Fruit fly (Drosophila melanogaster) whole organism, embryonic: ENCODE measurements around the gene CG11307.
A peak's percentile ranks its signal among the peaks of the same experiment; 100 is the strongest.

ENCODE experiments used
- Bteb2 ChIP-seq: fragments of 200-800 bp; sonication (Bioruptor generic); optimal IDR thresholded peaks from 2 replicates; lab custom pipeline; 2016; ENCODE audit warnings: missing biosample characterization, missing genetic modification characterization
- CG11560 ChIP-seq: fragments of 200-800 bp; sonication (Bioruptor generic); IDR thresholded peaks from 3 replicates; pipeline ENCODE4 v1.3.6; 2022; ENCODE audit warnings: missing biosample characterization, missing genetic modification characterization
- CG13123 ChIP-seq: fragments of 200-800 bp; sonication (Bioruptor generic); optimal IDR thresholded peaks from 2 replicates; lab custom pipeline; 2016; ENCODE audit warnings: missing biosample characterization, missing genetic modification characterization
- CG13287 ChIP-seq: fragments of 200-800 bp; sonication (Bioruptor generic); IDR thresholded peaks from 2 replicates; pipeline ENCODE4 v1.3.6; 2022; ENCODE audit warnings: missing biosample characterization, missing genetic modification characterization; ENCODE audit not compliant: partially characterized antibody
- CG13624 ChIP-seq: fragments of 200-800 bp; sonication (Bioruptor generic); optimal IDR thresholded peaks from 2 replicates; lab custom pipeline; 2016; ENCODE audit warnings: missing biosample characterization, missing genetic modification characterization
- CG14965 ChIP-seq: fragments of 200-800 bp; sonication (Bioruptor generic); optimal IDR thresholded peaks from 2 replicates; lab custom pipeline; 2016; ENCODE audit warnings: missing biosample characterization, missing genetic modification characterization, borderline replicate concordance
- CG15269 ChIP-seq: fragments of 200-800 bp; sonication (Bioruptor generic); optimal IDR thresholded peaks from 2 replicates; lab custom pipeline; 2018; ENCODE audit warnings: missing biosample characterization, mild to moderate bottlenecking, missing genetic modification characterization, moderate library complexity
- CG1603 ChIP-seq: fragments of 200-800 bp; sonication (Bioruptor generic); optimal IDR thresholded peaks from 2 replicates; lab custom pipeline; 2019; ENCODE audit warnings: missing biosample characterization, mild to moderate bottlenecking, missing genetic modification characterization, moderate library complexity
- CG1647 ChIP-seq: fragments of 200-800 bp; sonication (Bioruptor generic); optimal IDR thresholded peaks from 3 replicates; lab custom pipeline; 2016; ENCODE audit warnings: missing biosample characterization, missing genetic modification characterization
- CG16813 ChIP-seq: fragments of 200-800 bp; sonication (Bioruptor generic); IDR thresholded peaks from 3 replicates; pipeline ENCODE4 v1.3.6; 2022; ENCODE audit warnings: missing biosample characterization, missing genetic modification characterization; ENCODE audit not compliant: partially characterized antibody
- CG17328 ChIP-seq: fragments of 200-800 bp; sonication (Bioruptor generic); IDR thresholded peaks from 2 replicates; pipeline ENCODE4 v1.3.6; 2022; ENCODE audit warnings: missing biosample characterization, missing genetic modification characterization
- CG1792 ChIP-seq: fragments of 200-800 bp; sonication (Bioruptor generic); optimal IDR thresholded peaks from 2 replicates; lab custom pipeline; 2016; ENCODE audit warnings: missing biosample characterization, missing genetic modification characterization
- CG18764 ChIP-seq: fragments of 200-800 bp; sonication (Bioruptor generic); optimal IDR thresholded peaks from 3 replicates; lab custom pipeline; 2016; ENCODE audit warnings: missing biosample characterization, missing genetic modification characterization
- CG3163 ChIP-seq: fragments of 200-800 bp; sonication (Bioruptor generic); optimal IDR thresholded peaks from 3 replicates; lab custom pipeline; 2016; ENCODE audit warnings: missing biosample characterization, missing genetic modification characterization
- CG33213 ChIP-seq: fragments of 200-800 bp; sonication (Bioruptor generic); optimal IDR thresholded peaks from 3 replicates; lab custom pipeline; 2016; ENCODE audit warnings: missing biosample characterization, missing genetic modification characterization
- CG3726 ChIP-seq: fragments of 200-800 bp; sonication (Bioruptor generic); IDR thresholded peaks from 3 replicates; pipeline ENCODE4, ENCODE4 v1.3.6; 2022; ENCODE audit warnings: missing biosample characterization, missing genetic modification characterization
- CG3838 ChIP-seq: fragments of 200-800 bp; sonication (Bioruptor generic); optimal IDR thresholded peaks from 3 replicates; lab custom pipeline; 2016; ENCODE audit warnings: missing biosample characterization, missing genetic modification characterization
- CG4404 ChIP-seq: fragments of 200-800 bp; sonication (Bioruptor generic); IDR thresholded peaks from 2 replicates; pipeline ENCODE4 v1.3.6; 2022; ENCODE audit warnings: missing biosample characterization, missing genetic modification characterization
- CG8388 ChIP-seq: fragments of 200-800 bp; sonication (Bioruptor generic); optimal IDR thresholded peaks from 2 replicates; lab custom pipeline; 2019; ENCODE audit warnings: missing biosample characterization, mild to moderate bottlenecking, missing genetic modification characterization, moderate library complexity
- CG8478 ChIP-seq: fragments of >200 bp; optimal IDR thresholded peaks from 2 replicates; lab custom pipeline; 2018
- CG9817 ChIP-seq: fragments of 200-800 bp; sonication (Bioruptor generic); optimal IDR thresholded peaks from 2 replicates; lab custom pipeline; 2018; ENCODE audit warnings: missing biosample characterization, mild to moderate bottlenecking, missing genetic modification characterization, moderate library complexity
- CG9876 ChIP-seq: fragments of 200-800 bp; sonication (Bioruptor generic); optimal IDR thresholded peaks from 2 replicates; lab custom pipeline; 2016; ENCODE audit warnings: missing biosample characterization, missing genetic modification characterization
- D ChIP-seq, 2 experiments: fragments of 200-800 bp in 1 of 2; fragments of >200 bp in 1 of 2; sonication (Bioruptor generic) in 1 of 2; optimal IDR thresholded peaks; 2 replicates in 1 of 2; 3 replicates in 1 of 2; lab custom pipeline; 2017; ENCODE audit warnings: mild to moderate bottlenecking in 1 of 2, missing biosample characterization in 1 of 2, missing genetic modification characterization in 1 of 2, missing genetic modification reagents in 1 of 2
- Dbx ChIP-seq: fragments of 200-800 bp; sonication (Bioruptor generic); IDR thresholded peaks from 3 replicates; pipeline ENCODE4 v1.3.6; 2022; ENCODE audit warnings: missing biosample characterization, missing genetic modification characterization
- Hand ChIP-seq: fragments of 200-800 bp; sonication (Bioruptor generic); optimal IDR thresholded peaks from 2 replicates; lab custom pipeline; 2017; ENCODE audit warnings: mild to moderate bottlenecking, missing biosample characterization, missing genetic modification reagents, missing genetic modification characterization
- Hmr ChIP-seq: fragments of 200-800 bp; sonication (Bioruptor generic); optimal IDR thresholded peaks from 3 replicates; lab custom pipeline; 2017; ENCODE audit warnings: mild to moderate bottlenecking, missing biosample characterization, missing genetic modification reagents, missing genetic modification characterization
- Hr39 ChIP-seq: fragments of >200 bp; optimal IDR thresholded peaks from 2 replicates; lab custom pipeline; 2017
- abd-A ChIP-seq: fragments of 200-800 bp; sonication (Bioruptor generic); optimal IDR thresholded peaks from 3 replicates; lab custom pipeline; 2019; ENCODE audit warnings: missing biosample characterization, mild to moderate bottlenecking, missing genetic modification characterization, moderate library complexity
- al ChIP-seq: fragments of 200-800 bp; sonication (Bioruptor generic); IDR thresholded peaks from 2 replicates; pipeline ENCODE4 v1.3.6; 2022; ENCODE audit warnings: missing biosample characterization, missing genetic modification characterization
- crp ChIP-seq, 2 experiments: fragments of 200-800 bp; sonication (Bioruptor generic); optimal IDR thresholded peaks; 2 replicates in 1 of 2; 3 replicates in 1 of 2; lab custom pipeline; 2017; ENCODE audit warnings: missing biosample characterization in 2 of 2, missing genetic modification characterization in 2 of 2, mild to moderate bottlenecking in 1 of 2, moderate library complexity in 1 of 2
- dati ChIP-seq: fragments of 200-800 bp; sonication (Bioruptor generic); IDR thresholded peaks from 2 replicates; pipeline ENCODE4 v1.3.6; 2022; ENCODE audit warnings: missing biosample characterization, missing genetic modification characterization
- dmrt11E ChIP-seq: fragments of 200-800 bp; sonication (Bioruptor generic); optimal IDR thresholded peaks from 3 replicates; lab custom pipeline; 2018; ENCODE audit warnings: missing biosample characterization, mild to moderate bottlenecking, missing genetic modification characterization, moderate library complexity
- ewg ChIP-seq: fragments of 200-800 bp; sonication (Bioruptor generic); optimal IDR thresholded peaks from 3 replicates; lab custom pipeline; 2017; ENCODE audit warnings: mild to moderate bottlenecking, missing biosample characterization, missing genetic modification reagents, missing genetic modification characterization
- fd102C ChIP-seq: fragments of 200-800 bp; sonication (Bioruptor generic); optimal IDR thresholded peaks from 2 replicates; lab custom pipeline; 2018; ENCODE audit warnings: missing biosample characterization, mild to moderate bottlenecking, missing genetic modification characterization, moderate library complexity
- fru ChIP-seq: fragments of >200 bp; optimal IDR thresholded peaks from 2 replicates; lab custom pipeline; 2017
- ind ChIP-seq: fragments of 200-800 bp; sonication (Bioruptor generic); optimal IDR thresholded peaks from 3 replicates; lab custom pipeline; 2016; ENCODE audit warnings: missing biosample characterization, missing genetic modification characterization
- inv ChIP-seq: fragments of 200-800 bp; sonication (Bioruptor generic); IDR thresholded peaks from 2 replicates; pipeline ENCODE4 v1.3.6; 2022; ENCODE audit warnings: missing biosample characterization, missing genetic modification characterization; ENCODE audit not compliant: partially characterized antibody
- nmo ChIP-seq: fragments of 200-800 bp; sonication (Bioruptor generic); optimal IDR thresholded peaks from 2 replicates; lab custom pipeline; 2018; ENCODE audit warnings: missing biosample characterization, mild to moderate bottlenecking, missing genetic modification characterization, moderate library complexity
- peb ChIP-seq: fragments of 200-800 bp; sonication (Bioruptor generic); IDR thresholded peaks from 2 replicates; pipeline ENCODE4 v1.3.6; 2022; ENCODE audit warnings: missing biosample characterization, missing genetic modification characterization
- prd ChIP-seq, 3 experiments: fragments of >200 bp in 2 of 3; fragments of 200-800 bp in 1 of 3; sonication (Bioruptor generic) in 1 of 3; optimal IDR thresholded peaks in 2 of 3; IDR thresholded peaks in 1 of 3; 2 replicates in 2 of 3; 3 replicates in 1 of 3; pipeline versions ENCODE4 v1.3.6 to Lab custom; 2017 to 2022; ENCODE audit warnings: missing biosample characterization in 1 of 3, missing genetic modification characterization in 1 of 3
- pum ChIP-seq: fragments of 200-800 bp; sonication (Bioruptor generic); optimal IDR thresholded peaks from 2 replicates; lab custom pipeline; 2016; ENCODE audit warnings: missing biosample characterization, missing genetic modification characterization
- ro ChIP-seq: fragments of 200-800 bp; sonication (Bioruptor generic); IDR thresholded peaks from 2 replicates; pipeline ENCODE4 v1.3.6; 2022; ENCODE audit warnings: missing biosample characterization, missing genetic modification characterization
- seq ChIP-seq: fragments of 200-800 bp; sonication (Bioruptor generic); IDR thresholded peaks from 2 replicates; pipeline ENCODE4 v1.3.6; 2022; ENCODE audit warnings: missing biosample characterization, missing genetic modification characterization
- stc ChIP-seq: fragments of 200-800 bp; sonication (Bioruptor generic); IDR thresholded peaks from 2 replicates; pipeline ENCODE4 v1.3.6; 2022; ENCODE audit warnings: missing biosample characterization, missing genetic modification characterization
- tll ChIP-seq, 2 experiments: fragments of 200-800 bp in 1 of 2; fragments of >200 bp in 1 of 2; sonication (Bioruptor generic) in 1 of 2; optimal IDR thresholded peaks; 2 replicates each; lab custom pipeline; 2017 to 2019; ENCODE audit warnings: missing biosample characterization in 2 of 2, missing genetic modification characterization in 2 of 2, mild to moderate bottlenecking in 1 of 2, moderate library complexity in 1 of 2
- trem ChIP-seq: fragments of 200-800 bp; optimal IDR thresholded peaks from 3 replicates; lab custom pipeline; 2019; ENCODE audit warnings: missing biosample characterization, mild to moderate bottlenecking, missing genetic modification characterization, moderate library complexity
- unc-4 ChIP-seq: fragments of 200-800 bp; sonication (Bioruptor generic); IDR thresholded peaks from 2 replicates; pipeline ENCODE4 v1.3.6; 2022; ENCODE audit warnings: missing biosample characterization, missing genetic modification characterization; ENCODE audit not compliant: partially characterized antibody
- unpg ChIP-seq: fragments of 200-800 bp; sonication (Bioruptor generic); optimal IDR thresholded peaks from 3 replicates; lab custom pipeline; 2018; ENCODE audit warnings: missing biosample characterization, mild to moderate bottlenecking, missing genetic modification characterization, moderate library complexity
- vnd ChIP-seq: fragments of 200-800 bp; sonication (Bioruptor generic); IDR thresholded peaks from 3 replicates; pipeline ENCODE4 v1.3.6; 2022; ENCODE audit warnings: missing biosample characterization, missing genetic modification characterization; ENCODE audit not compliant: partially characterized antibody
- wdn ChIP-seq: fragments of 200-800 bp; sonication (Bioruptor generic); IDR thresholded peaks from 2 replicates; pipeline ENCODE4 v1.3.6; 2022; ENCODE audit warnings: missing biosample characterization, missing genetic modification characterization
- yki ChIP-seq: fragments of >200 bp; optimal IDR thresholded peaks from 3 replicates; lab custom pipeline; 2018

Gene CG11307

DNA sequence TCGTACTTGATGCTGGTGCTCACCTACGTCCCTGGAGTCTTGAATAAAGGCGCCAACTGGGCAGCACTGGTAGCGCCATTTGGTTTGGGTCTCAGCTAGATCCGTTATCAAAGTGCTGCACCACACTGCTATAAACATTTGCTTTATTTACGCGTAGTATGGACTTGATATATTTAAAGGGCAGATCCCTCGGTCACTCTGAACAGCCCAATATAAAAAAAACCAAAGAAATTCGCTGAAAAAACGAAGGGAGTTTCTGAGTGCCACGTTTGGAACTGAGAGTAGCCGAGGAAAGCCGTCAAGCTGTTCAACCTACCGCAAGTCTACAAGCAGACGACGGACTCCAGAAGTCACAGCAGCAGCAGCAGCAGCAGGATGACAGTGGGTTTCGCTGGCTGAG, 23.4 kb downstream of the CG11307 start, which contains the start of gene Atox1 (continued):
- no peak for TF ChIP-seq CG3726 (GFP tag; lab: Robert Waterston, UW)
- TF ChIP-seq prd (optimal IDR thresholded peaks at IDR 0.05; lab: Kevin White, UChicago): no peak
- TF ChIP-seq prd (GFP tag; IDR thresholded peaks at IDR 0.05; lab: Robert Waterston, UW): no peak
- TF ChIP-seq inv (GFP tag; lab: Robert Waterston, UW): no peak
- no peak for TF ChIP-seq CG8388
- TF ChIP-seq al (GFP tag; lab: Robert Waterston, UW): no peak
- TF ChIP-seq yki (lab: Kevin White, UChicago): no peak
- TF ChIP-seq tll (GFP tag; optimal IDR thresholded peaks at IDR 0.05; lab: Kevin White, UChicago): no peak
- TF ChIP-seq unc-4 (GFP tag; lab: Robert Waterston, UW): 0 out of 2 replicates have a peak, but pooled peaks have one; percentile 15
- TF ChIP-seq dmrt11E (tag; lab: Kevin White, UChicago): no peak
- TF ChIP-seq ewg (GFP tag; lab: Kevin White, UChicago): peak; percentile 22
- TF ChIP-seq crp (GFP tag; optimal IDR thresholded peaks at IDR 0.05; lab: Kevin White, UChicago): no peak
- peak; percentile 89 for TF ChIP-seq Hmr (GFP tag; lab: Kevin White, UChicago)
- peak; percentile 83 for TF ChIP-seq CG1603 (tag; lab: Kevin White, UChicago)
- no peak for TF ChIP-seq seq
- TF ChIP-seq CG33213: peak; percentile 87
- TF ChIP-seq ro (GFP tag; lab: Robert Waterston, UW): no peak
- no peak for TF ChIP-seq CG18764 (GFP tag; lab: Kevin White, UChicago)
- TF ChIP-seq CG17328 (GFP tag; lab: Robert Waterston, UW): no peak
- TF ChIP-seq nmo (GFP tag; lab: Kevin White, UChicago): peak; percentile 67
- no peak for TF ChIP-seq Hr39
- TF ChIP-seq CG4404 (GFP tag; lab: Robert Waterston, UW): no peak
- TF ChIP-seq CG1647: no peak
- TF ChIP-seq fd102C (GFP tag; lab: Kevin White, UChicago): no peak
- TF ChIP-seq ind: no peak
- TF ChIP-seq peb (GFP tag; lab: Robert Waterston, UW): no peak
- no peak for TF ChIP-seq D (optimal IDR thresholded peaks at IDR 0.05; lab: Kevin White, UChicago)
- no peak for TF ChIP-seq D (GFP tag; optimal IDR thresholded peaks at IDR 0.05; lab: Kevin White, UChicago)
- no peak for TF ChIP-seq vnd
- peak; percentile 69; the same call in 2 of the 3 replicates for TF ChIP-seq Dbx
- TF ChIP-seq CG16813 (GFP tag; lab: Robert Waterston, UW): no peak
- no peak for TF ChIP-seq CG3838 (GFP tag; lab: Kevin White, UChicago)
- no peak for TF ChIP-seq CG14965 (GFP tag; lab: Kevin White, UChicago)
- TF ChIP-seq fru (lab: Kevin White, UChicago): no peak
- TF ChIP-seq CG8478 (lab: Kevin White, UChicago): no peak
- peak; percentile 5 for TF ChIP-seq CG9876
- no peak for TF ChIP-seq unpg (GFP tag; lab: Kevin White, UChicago)
- TF ChIP-seq CG13123 (GFP tag; lab: Kevin White, UChicago): no peak
- peak; percentile 7 for TF ChIP-seq Bteb2 (GFP tag; lab: Kevin White, UChicago)
- TF ChIP-seq CG3163 (GFP tag; lab: Kevin White, UChicago): peak; percentile 27
- no peak for TF ChIP-seq pum
- no peak for TF ChIP-seq wdn (GFP tag; lab: Robert Waterston, UW)
- TF ChIP-seq CG9817 (tag; lab: Kevin White, UChicago): peak; percentile 63
- TF ChIP-seq CG15269 (tag; lab: Kevin White, UChicago): no peak
- peak; percentile 66 for TF ChIP-seq CG13624 (GFP tag; lab: Kevin White, UChicago)
- no peak for TF ChIP-seq abd-A
- peak; percentile 60 for TF ChIP-seq trem (tag; lab: Kevin White, UChicago)
- TF ChIP-seq CG13287 (GFP tag; lab: Robert Waterston, UW): peak; percentile 63
- no peak for TF ChIP-seq CG1792 (GFP tag; lab: Kevin White, UChicago)
- peak; percentile 54; the same call in 2 of the 3 replicates for TF ChIP-seq CG11560 (tag; lab: Robert Waterston, UW)
- TF ChIP-seq stc (GFP tag; lab: Robert Waterston, UW): peak; percentile 30; the same call in 1 of the 2 replicates
- TF ChIP-seq dati (GFP tag; lab: Robert Waterston, UW): no peak
- no peak for TF ChIP-seq Hand (GFP tag; lab: Kevin White, UChicago)
